Worm (Caenorhabditis elegans) whole organism, L1 larva: ENCODE data around the gene ndub-6.

ENCODE experiments used
- F16B12.6 ChIP-seq: fragments of 150-350 bp; optimal IDR thresholded peaks from 2 replicates; lab custom pipeline; 2014; ENCODE audit warnings: missing biosample characterization, missing genetic modification characterization
- aha-1 ChIP-seq: fragments of 150-350 bp; optimal IDR thresholded peaks from 2 replicates; lab custom pipeline; 2014; ENCODE audit warnings: missing biosample characterization, missing genetic modification characterization
- alr-1 ChIP-seq: fragments of 200-800 bp; sonication (Bioruptor generic); optimal IDR thresholded peaks from 2 replicates; lab custom pipeline; 2018; ENCODE audit warnings: borderline replicate concordance, mild to moderate bottlenecking, missing genetic modification characterization, missing compliant biosample characterization
- aly-2 ChIP-seq: fragments of 150-350 bp; optimal IDR thresholded peaks from 2 replicates; lab custom pipeline; 2014; ENCODE audit warnings: missing biosample characterization, missing genetic modification characterization
- blmp-1 ChIP-seq: fragments of 150-350 bp; optimal IDR thresholded peaks from 2 replicates; lab custom pipeline; 2014; ENCODE audit warnings: missing biosample characterization, missing genetic modification characterization
- ceh-82 ChIP-seq, 3 experiments: fragments of 150-350 bp in 1 of 3; sonication (generic microtip) in 2 of 3; optimal IDR thresholded peaks; 2 replicates each; lab custom pipeline; 2014 to 2017; ENCODE audit warnings: missing biosample characterization in 3 of 3, missing genetic modification characterization in 3 of 3
- ceh-88 ChIP-seq: fragments of 200-800 bp; sonication (Bioruptor generic); IDR thresholded peaks from 2 replicates; pipeline ENCODE4 v1.3.6; 2022; ENCODE audit warnings: missing genetic modification characterization, missing compliant biosample characterization
- dpl-1 ChIP-seq, 3 experiments: fragments of 150-350 bp in 2 of 3; sonication (generic microtip) in 1 of 3; optimal IDR thresholded peaks; 2 replicates each; lab custom pipeline; 2014 to 2017; ENCODE audit warnings: missing biosample characterization in 3 of 3, missing genetic modification characterization in 3 of 3, missing genetic modification reagents in 3 of 3
- efl-1 ChIP-seq, 4 experiments: fragments of 150-350 bp; optimal IDR thresholded peaks in 3 of 4; peaks in 1 of 4; 1 replicate in 1 of 4; 2 replicates in 3 of 4; lab custom pipeline; 2014; ENCODE audit warnings: missing biosample characterization in 2 of 4, missing genetic modification characterization in 2 of 4, missing genetic modification reagents in 2 of 4
- egl-13 ChIP-seq: sonication (generic microtip); optimal IDR thresholded peaks from 2 replicates; lab custom pipeline; 2016; ENCODE audit warnings: missing genotype, missing genetic modification reagents, missing genetic modification characterization, missing compliant biosample characterization
- elt-2 ChIP-seq: sonication (generic microtip); optimal IDR thresholded peaks from 2 replicates; lab custom pipeline; 2016; ENCODE audit warnings: missing genetic modification characterization, mild to moderate bottlenecking, inconsistent platforms, missing compliant biosample characterization, missing genetic modification reagents
- elt-3 ChIP-seq, 6 experiments: fragments of 150-350 bp in 1 of 6; sonication (generic microtip); optimal IDR thresholded peaks; 2 replicates each; lab custom pipeline; 2017 to 2018; ENCODE audit warnings: missing biosample characterization in 6 of 6, missing genetic modification characterization in 6 of 6, inconsistent platforms in 1 of 6
- fkh-10 ChIP-seq: sonication (generic microtip); optimal IDR thresholded peaks from 2 replicates; lab custom pipeline; 2017; ENCODE audit warnings: missing biosample characterization, missing genetic modification reagents, missing genetic modification characterization
- grh-1 ChIP-seq: fragments of 200-800 bp; sonication (Bioruptor generic); IDR thresholded peaks from 2 replicates; pipeline ENCODE4 v1.3.6; 2022; ENCODE audit warnings: missing genetic modification reagents, missing genetic modification characterization, missing compliant biosample characterization
- irx-1 ChIP-seq: sonication (generic microtip); optimal IDR thresholded peaks from 2 replicates; lab custom pipeline; 2016; ENCODE audit warnings: missing genetic modification characterization, missing compliant biosample characterization
- isw-1 ChIP-seq: fragments of 200-800 bp; sonication (Bioruptor generic); IDR thresholded peaks from 2 replicates; pipeline ENCODE4 v1.3.6; 2022; ENCODE audit warnings: missing genetic modification characterization, missing compliant biosample characterization
- lin-39 ChIP-seq: fragments of 150-350 bp; optimal IDR thresholded peaks from 2 replicates; lab custom pipeline; 2014; ENCODE audit warnings: missing biosample characterization, missing genetic modification reagents, missing genetic modification characterization
- lir-3 ChIP-seq: sonication (generic microtip); optimal IDR thresholded peaks from 2 replicates; lab custom pipeline; 2016; ENCODE audit warnings: mild to moderate bottlenecking, missing genetic modification characterization, moderate library complexity, missing compliant biosample characterization; ENCODE audit not compliant: poor library complexity
- mep-1 ChIP-seq: fragments of 150-350 bp; optimal IDR thresholded peaks from 2 replicates; lab custom pipeline; 2014; ENCODE audit warnings: missing biosample characterization, missing genetic modification characterization
- nhr-12 ChIP-seq: sonication (generic microtip); optimal IDR thresholded peaks from 2 replicates; lab custom pipeline; 2017; ENCODE audit warnings: missing biosample characterization, missing genetic modification characterization
- nhr-19 ChIP-seq: fragments of 200-800 bp; sonication (Bioruptor generic); conservative IDR thresholded peaks from 2 replicates; pipeline ENCODE4 v1.3.6; 2022; ENCODE audit warnings: missing genetic modification characterization, missing compliant biosample characterization
- nhr-20 ChIP-seq: sonication (generic microtip); optimal IDR thresholded peaks from 2 replicates; lab custom pipeline; 2016; ENCODE audit warnings: mild to moderate bottlenecking, missing genetic modification characterization, missing compliant biosample characterization
- nhr-237 ChIP-seq: fragments of 150-350 bp; optimal IDR thresholded peaks from 2 replicates; lab custom pipeline; 2014; ENCODE audit warnings: missing biosample characterization, missing genetic modification characterization
- nhr-47 ChIP-seq: sonication (generic microtip); optimal IDR thresholded peaks from 2 replicates; lab custom pipeline; 2016; ENCODE audit warnings: mild to moderate bottlenecking, missing genetic modification characterization, moderate library complexity, missing compliant biosample characterization
- nhr-71 ChIP-seq: sonication (generic microtip); optimal IDR thresholded peaks from 2 replicates; lab custom pipeline; 2016; ENCODE audit warnings: mild to moderate bottlenecking, missing genetic modification characterization, moderate library complexity, missing compliant biosample characterization
- pag-3 ChIP-seq: sonication (generic microtip); optimal IDR thresholded peaks from 2 replicates; lab custom pipeline; 2017; ENCODE audit warnings: missing genetic modification characterization, mild to moderate bottlenecking, missing compliant biosample characterization, antibody characterized with exemption, borderline replicate concordance; ENCODE audit not compliant: insufficient read depth
- pqm-1 ChIP-seq: sonication (generic microtip); optimal IDR thresholded peaks from 3 replicates; lab custom pipeline; 2017; ENCODE audit warnings: missing biosample characterization, missing genetic modification characterization
- rnt-1 ChIP-seq: sonication (generic microtip); optimal IDR thresholded peaks from 2 replicates; lab custom pipeline; 2016; ENCODE audit warnings: mild to moderate bottlenecking, missing genetic modification characterization, moderate library complexity, missing compliant biosample characterization
- skn-1 ChIP-seq: fragments of 150-350 bp; optimal IDR thresholded peaks from 2 replicates; lab custom pipeline; 2014; ENCODE audit warnings: missing biosample characterization, missing genetic modification characterization
- snu-23 ChIP-seq: sonication (generic microtip); optimal IDR thresholded peaks from 2 replicates; lab custom pipeline; 2016; ENCODE audit warnings: missing genetic modification characterization, missing compliant biosample characterization
- sup-37 ChIP-seq: fragments of 200-800 bp; sonication (Bioruptor generic); optimal IDR thresholded peaks from 2 replicates; lab custom pipeline; 2018; ENCODE audit warnings: mild to moderate bottlenecking, missing genetic modification characterization, missing compliant biosample characterization
- swsn-7 ChIP-seq: sonication (generic microtip); optimal IDR thresholded peaks from 2 replicates; lab custom pipeline; 2016; ENCODE audit warnings: missing genetic modification characterization, missing compliant biosample characterization
- tlp-1 ChIP-seq: fragments of 150-350 bp; optimal IDR thresholded peaks from 2 replicates; lab custom pipeline; 2014; ENCODE audit warnings: missing biosample characterization, missing genetic modification characterization
- unc-130 ChIP-seq: fragments of 150-350 bp; optimal IDR thresholded peaks from 2 replicates; lab custom pipeline; 2017; ENCODE audit warnings: missing biosample characterization, missing genetic modification characterization, inconsistent platforms
- unc-98 ChIP-seq: fragments of 200-800 bp; sonication (Bioruptor generic); IDR thresholded peaks from 2 replicates; pipeline ENCODE4 v1.3.6; 2022; ENCODE audit warnings: missing genetic modification characterization, missing compliant biosample characterization
- vab-15 ChIP-seq: sonication (generic microtip); optimal IDR thresholded peaks from 2 replicates; lab custom pipeline; 2017; ENCODE audit warnings: missing genotype, mild to moderate bottlenecking, missing genetic modification characterization, missing compliant biosample characterization
- zip-4 ChIP-seq: fragments of 200-800 bp; sonication (Bioruptor generic); optimal IDR thresholded peaks from 2 replicates; lab custom pipeline; 2018; ENCODE audit warnings: mild to moderate bottlenecking, missing genetic modification characterization, moderate library complexity, missing compliant biosample characterization
- ztf-4 ChIP-seq: fragments of 150-350 bp; optimal IDR thresholded peaks from 2 replicates; lab custom pipeline; 2014; ENCODE audit warnings: missing biosample characterization, missing genetic modification characterization

ndub-6 gene

DNA sequence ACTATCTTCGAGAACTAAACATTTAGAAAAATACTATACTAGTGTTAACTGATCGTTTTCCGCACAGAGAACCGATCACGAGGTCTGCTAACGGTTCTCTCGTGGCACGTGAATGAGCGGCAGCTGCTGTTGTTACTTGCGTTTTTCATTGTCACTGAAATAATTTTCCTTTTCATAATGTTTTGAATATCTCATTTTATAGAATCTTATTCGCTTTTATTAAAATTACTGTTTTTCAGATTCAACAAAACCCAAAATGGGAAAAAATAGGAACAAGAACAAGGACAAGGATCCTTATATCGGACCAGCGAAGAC, 15.8 kb upstream of the ndub-6 start, which contains the start of gene F58B3.6 (continued):
- TF ChIP-seq efl-1 (optimal IDR thresholded peaks at IDR 0.05; lab: Kevin White, UChicago), result peak in 1 of 2 experiments; percentile 33
- TF ChIP-seq efl-1 (GFP tag; optimal IDR thresholded peaks at IDR 0.05 in 1 of 2; lab: Kevin White, UChicago), result peak; percentile 7 to 39
- TF ChIP-seq aly-2 (tag; lab: Kevin White, UChicago), result no peak
- TF ChIP-seq unc-130 (tag; lab: Kevin White, UChicago), result peak; percentile 54
- TF ChIP-seq aha-1 (tag; lab: Kevin White, UChicago), result no peak
- TF ChIP-seq mep-1, result peak; percentile 73
- TF ChIP-seq lir-3 (tag; lab: Kevin White, UChicago), result peak; percentile 54
- TF ChIP-seq rnt-1 (tag; lab: Kevin White, UChicago), result peak; percentile 53
- no peak for TF ChIP-seq grh-1 (GFP tag; lab: Robert Waterston, UW)
- peak; percentile 89 for TF ChIP-seq nhr-20 (tag; lab: Kevin White, UChicago)
- TF ChIP-seq fkh-10, result no peak
- peak; percentile 76 for TF ChIP-seq blmp-1 (tag; lab: Kevin White, UChicago)
- peak; percentile 66 for TF ChIP-seq ztf-4 (tag; lab: Kevin White, UChicago)

DNA sequence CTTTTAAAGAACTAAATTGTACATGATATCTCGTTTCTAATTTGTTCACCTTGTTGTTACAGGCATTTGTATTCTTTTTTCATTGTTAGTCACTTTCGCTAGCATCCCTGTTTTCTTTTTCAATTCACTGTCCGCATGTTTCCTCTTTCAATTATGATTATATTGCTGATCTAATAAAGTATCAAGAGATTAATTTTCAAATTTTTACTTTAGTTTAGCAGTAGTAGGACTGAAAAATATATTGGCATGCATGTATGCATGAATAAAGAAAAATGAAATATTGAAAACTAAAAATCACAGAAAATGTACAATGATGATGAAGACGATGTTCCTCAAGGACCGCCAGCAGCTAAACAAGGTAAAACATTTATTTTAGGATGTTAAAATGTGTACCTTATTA, 14.2 kb upstream of the ndub-6 start, which contains the start of gene rbm-17:
Gene rbm-17 (plus strand): TSS at position 301 of the 400 bp plus-strand sequence.
- TF ChIP-seq ztf-4 (tag; lab: Kevin White, UChicago), result no peak
- no peak for TF ChIP-seq egl-13
- TF ChIP-seq pag-3 (tag; lab: Kevin White, UChicago), result no peak
- TF ChIP-seq elt-2 (tag; lab: Kevin White, UChicago), result peak; percentile 9
- TF ChIP-seq nhr-71 (tag; lab: Kevin White, UChicago), result peak; percentile 14
- TF ChIP-seq snu-23 (GFP tag; lab: Kevin White, UChicago), result no peak
- TF ChIP-seq, all 84 proteins: peak for 2

DNA sequence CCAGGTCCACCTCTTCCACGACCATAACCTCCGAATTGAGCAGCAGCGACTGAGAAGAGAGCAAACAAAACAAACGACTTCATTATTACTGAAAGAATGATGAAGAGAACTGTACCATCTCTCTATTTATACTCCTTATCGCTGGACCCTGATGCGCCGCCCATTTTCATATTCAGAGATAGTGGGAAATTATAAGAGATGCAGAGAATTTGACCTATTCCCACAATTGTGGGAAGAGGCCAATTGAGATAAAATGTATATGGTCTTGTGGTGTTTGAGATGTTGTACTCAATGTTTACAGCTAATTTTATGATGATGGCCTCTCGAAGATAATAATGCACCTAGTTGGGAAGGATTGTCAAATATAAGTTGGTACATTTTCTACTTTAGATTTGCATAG, 11.3 kb upstream of the ndub-6 start, which contains the start of gene ttr-50:
Gene ttr-50 (minus strand): TSS at position 101 of the 400 bp plus-strand sequence.
- TF ChIP-seq ceh-88 (GFP tag; lab: Robert Waterston, UW) (no peak), efl-1 (optimal IDR thresholded peaks at IDR 0.05; lab: Kevin White, UChicago) (no peak), efl-1 (GFP tag; optimal IDR thresholded peaks at IDR 0.05 in 1 of 2; lab: Kevin White, UChicago) (no peak), zip-4 (GFP tag; lab: Kevin White, UChicago) (no peak), sup-37 (GFP tag; lab: Kevin White, UChicago) (no peak), elt-2 (tag; lab: Kevin White, UChicago) (no peak), vab-15 (no peak), pqm-1 (no peak), swsn-7 (no peak), nhr-47 (tag; lab: Kevin White, UChicago) (no peak), nhr-12 (tag; lab: Kevin White, UChicago) (no peak), skn-1 (tag; lab: Kevin White, UChicago) (no peak), lir-3 (tag; lab: Kevin White, UChicago) (no peak)

DNA sequence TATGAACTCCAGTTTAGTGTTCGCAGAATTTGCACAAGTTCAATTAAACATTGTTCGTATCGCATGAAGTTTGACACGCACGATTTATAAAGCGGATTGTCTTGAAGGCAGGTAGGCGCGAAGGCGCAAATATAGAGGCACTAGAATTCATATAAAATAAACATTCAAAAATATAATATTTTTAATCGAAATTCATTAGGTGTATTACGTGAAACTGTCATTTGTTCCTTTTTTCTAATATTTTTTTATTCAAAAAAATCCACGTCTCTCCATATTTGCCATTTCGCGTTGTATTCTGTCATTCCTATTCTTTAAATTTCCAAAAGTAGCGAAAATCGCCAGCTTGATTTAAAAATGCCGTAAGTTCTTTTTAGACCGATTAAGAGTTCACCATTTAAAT, 10.4 kb upstream of the ndub-6 start, which contains the start of gene ZK809.1:
Gene ZK809.1 (plus strand): TSS at position 301 of the 400 bp plus-strand sequence.
- no peak for TF ChIP-seq F16B12.6 (tag; lab: Kevin White, UChicago)
- TF ChIP-seq nhr-237, result no peak
- TF ChIP-seq lin-39 (tag; lab: Kevin White, UChicago), result no peak
- TF ChIP-seq nhr-20 (tag; lab: Kevin White, UChicago), result no peak
- TF ChIP-seq elt-3 (tag; optimal IDR thresholded peaks at IDR 0.05; lab: Kevin White, UChicago), result no peak
- TF ChIP-seq dpl-1 (GFP tag; optimal IDR thresholded peaks at IDR 0.05; lab: Kevin White, UChicago), result no peak
- TF ChIP-seq nhr-19, result no peak
- no peak for TF ChIP-seq alr-1
- no peak for TF ChIP-seq tlp-1 (tag; lab: Kevin White, UChicago)
- TF ChIP-seq isw-1 (GFP tag; lab: Robert Waterston, UW), result no peak
- no peak for TF ChIP-seq ceh-88 (GFP tag; lab: Robert Waterston, UW)
- no peak for TF ChIP-seq nhr-12 (tag; lab: Kevin White, UChicago)
- no peak for TF ChIP-seq lir-3 (tag; lab: Kevin White, UChicago)
- TF ChIP-seq ceh-82 (tag; optimal IDR thresholded peaks at IDR 0.05; lab: Kevin White, UChicago), result no peak
- no peak for TF ChIP-seq elt-2 (tag; lab: Kevin White, UChicago)
- TF ChIP-seq unc-98 (GFP tag; lab: Robert Waterston, UW), result no peak
- TF ChIP-seq irx-1 (tag; lab: Kevin White, UChicago), result no peak
- TF ChIP-seq zip-4 (GFP tag; lab: Kevin White, UChicago), result no peak
